Fruit fly (Drosophila melanogaster): Measurements from ENCODE around the gene CG34250.

CG34250 gene

dm6 chr3L:17445629-17446431 lies 30.2 kb upstream of the CG34250 start:
- no peak for TF ChIP-seq psq (optimal IDR thresholded peaks at IDR 0.05)
- no peak for TF ChIP-seq CG8478 (optimal IDR thresholded peaks at IDR 0.05)
- TF ChIP-seq usp (GFP tag; optimal IDR thresholded peaks at IDR 0.05): no peak
- no peak for TF ChIP-seq EcR (GFP tag; optimal IDR thresholded peaks at IDR 0.05)
- TF ChIP-seq pan (optimal IDR thresholded peaks at IDR 0.05): no peak
- TF ChIP-seq Dll (optimal IDR thresholded peaks at IDR 0.05): no peak

DNA sequence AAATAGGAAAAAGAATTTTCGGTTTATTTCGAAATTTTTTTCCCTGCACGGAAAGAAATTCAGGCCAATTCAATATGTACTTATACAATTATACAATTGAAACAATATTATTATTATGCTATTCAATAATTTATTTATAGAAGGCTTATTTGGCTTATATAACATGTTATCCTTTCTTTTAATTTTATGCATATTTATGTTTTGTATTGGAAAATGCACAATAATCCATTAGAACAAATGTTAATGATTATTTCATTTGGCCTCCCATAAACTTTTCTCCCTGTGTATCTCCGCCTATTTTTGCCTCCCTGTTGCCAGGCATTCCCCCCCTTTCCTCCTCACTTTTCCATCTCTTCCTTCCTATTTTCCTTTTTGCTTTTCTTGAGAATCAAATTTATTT lies 28.1 kb upstream of the CG34250 start:
- TF ChIP-seq Dll (optimal IDR thresholded peaks at IDR 0.05) (no peak), CG8478 (optimal IDR thresholded peaks at IDR 0.05) (no peak), psq (optimal IDR thresholded peaks at IDR 0.05) (no peak), EcR (GFP tag; optimal IDR thresholded peaks at IDR 0.05) (no peak), pan (optimal IDR thresholded peaks at IDR 0.05) (no peak), usp (GFP tag; optimal IDR thresholded peaks at IDR 0.05) (no peak)

- TF ChIP-seq pan (optimal IDR thresholded peaks at IDR 0.05) (no peak), CG8478 (optimal IDR thresholded peaks at IDR 0.05) (no peak), EcR (GFP tag; optimal IDR thresholded peaks at IDR 0.05) (no peak), Dll (optimal IDR thresholded peaks at IDR 0.05) (no peak), usp (GFP tag; optimal IDR thresholded peaks at IDR 0.05) (no peak), psq (optimal IDR thresholded peaks at IDR 0.05) (no peak)
Measured at dm6 chr3L:17457695-17458242, 18.3 kb upstream of the CG34250 start.

dm6 chr3L:17458856-17459518 lies 17.0 kb upstream of the CG34250 start:
- TF ChIP-seq EcR (GFP tag; optimal IDR thresholded peaks at IDR 0.05): no peak

DNA sequence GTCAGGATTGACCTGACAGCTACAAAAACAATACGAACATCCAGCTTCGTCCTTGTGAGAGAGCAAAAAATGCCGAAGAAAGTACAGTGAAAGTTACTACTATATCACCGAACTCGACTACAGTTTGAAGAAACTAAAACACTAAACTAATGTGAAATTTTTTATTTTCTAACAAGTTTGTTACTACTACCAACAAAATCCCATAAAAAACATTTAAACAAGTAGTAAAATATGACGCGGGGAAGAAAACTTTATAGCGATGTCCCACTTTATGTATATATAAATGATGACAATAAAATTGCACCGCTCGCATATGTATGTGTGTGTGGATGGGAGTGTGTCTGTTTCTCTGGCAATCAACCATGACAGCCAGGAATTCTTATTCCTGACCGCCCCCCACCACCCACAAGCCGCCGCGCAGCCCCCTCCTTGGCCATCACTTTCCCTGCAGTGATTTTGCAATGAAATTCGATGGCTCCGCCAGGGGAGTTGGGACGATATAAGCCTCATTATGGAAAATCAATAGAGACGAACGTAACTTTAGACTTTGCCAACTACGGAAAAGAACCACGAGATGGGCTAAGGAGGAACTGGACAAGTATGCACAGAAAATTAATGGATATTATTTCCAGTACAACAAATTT lies 14.5 kb upstream of the CG34250 start:
- TF ChIP-seq usp (GFP tag; optimal IDR thresholded peaks at IDR 0.05): no peak

DNA sequence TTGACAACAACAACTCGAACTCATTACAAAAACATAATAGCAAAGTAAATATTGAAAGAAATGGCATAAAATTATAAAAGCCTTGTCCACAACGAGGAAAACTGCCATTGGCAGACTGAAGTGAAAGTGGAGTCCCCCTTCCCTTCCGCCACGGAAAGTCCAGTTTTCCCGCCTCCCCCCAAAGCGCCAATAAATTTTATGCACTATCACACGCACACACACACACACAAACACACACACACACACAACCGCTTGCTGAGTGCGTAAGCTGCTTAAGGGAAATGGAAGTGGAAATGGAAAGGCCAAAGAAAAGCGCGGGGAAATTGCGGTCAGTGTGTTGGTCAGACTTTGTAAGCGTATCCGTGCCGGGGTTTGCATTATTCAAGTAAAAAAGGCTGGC lies 13.5 kb upstream of the CG34250 start:
- TF ChIP-seq EcR (GFP tag; optimal IDR thresholded peaks at IDR 0.05) (no peak), psq (optimal IDR thresholded peaks at IDR 0.05) (no peak), pan (optimal IDR thresholded peaks at IDR 0.05) (no peak)

- TF ChIP-seq Dll (optimal IDR thresholded peaks at IDR 0.05) (no peak), pan (optimal IDR thresholded peaks at IDR 0.05) (no peak), EcR (GFP tag; optimal IDR thresholded peaks at IDR 0.05) (no peak)
Measured at dm6 chr3L:17465804-17466203, 10.2 kb upstream of the CG34250 start, which contains the start of gene QIL1. QIL1 (plus strand) TSS chr3L:17465945.

dm6 chr3L:17470110-17470509 lies 5.9 kb upstream of the CG34250 start, which contains the start of gene SecCl:
SecCl (plus strand) TSS chr3L:17470127.
- TF ChIP-seq usp (GFP tag; optimal IDR thresholded peaks at IDR 0.05) (no peak), EcR (GFP tag; optimal IDR thresholded peaks at IDR 0.05) (no peak), psq (optimal IDR thresholded peaks at IDR 0.05) (no peak), Dll (optimal IDR thresholded peaks at IDR 0.05) (no peak), pan (optimal IDR thresholded peaks at IDR 0.05) (no peak), CG8478 (optimal IDR thresholded peaks at IDR 0.05) (no peak)

DNA sequence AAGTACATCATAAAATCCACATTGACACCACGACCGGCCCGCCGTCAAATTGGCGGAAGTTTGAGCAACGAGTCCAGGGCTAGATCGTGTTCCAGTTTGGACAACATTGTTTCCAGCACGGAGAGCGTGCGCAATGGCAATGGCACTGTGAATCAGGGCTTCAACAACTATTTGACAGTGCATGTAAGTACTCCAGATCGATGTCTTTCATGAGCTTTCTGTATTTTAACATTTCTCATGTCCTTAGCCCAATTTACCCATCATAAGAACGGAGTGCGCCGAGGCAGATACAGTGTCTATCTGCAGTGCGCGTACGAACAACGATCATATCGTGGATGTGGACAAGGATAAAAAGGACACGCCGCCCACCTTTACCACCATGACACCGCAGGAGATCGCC lies 2.1 kb upstream of the CG34250 start:
- TF ChIP-seq pan (optimal IDR thresholded peaks at IDR 0.05): no peak
- no peak for TF ChIP-seq CG8478 (optimal IDR thresholded peaks at IDR 0.05)
- TF ChIP-seq EcR (GFP tag; optimal IDR thresholded peaks at IDR 0.05): no peak
- no peak for TF ChIP-seq psq (optimal IDR thresholded peaks at IDR 0.05)
- no peak for TF ChIP-seq Dll (optimal IDR thresholded peaks at IDR 0.05)
- no peak for TF ChIP-seq usp (GFP tag; optimal IDR thresholded peaks at IDR 0.05)

- no peak for TF ChIP-seq pan (optimal IDR thresholded peaks at IDR 0.05)
- TF ChIP-seq psq (optimal IDR thresholded peaks at IDR 0.05): no peak
- TF ChIP-seq EcR (GFP tag; optimal IDR thresholded peaks at IDR 0.05): no peak
- no peak for TF ChIP-seq CG8478 (optimal IDR thresholded peaks at IDR 0.05)
- no peak for TF ChIP-seq Dll (optimal IDR thresholded peaks at IDR 0.05)
- TF ChIP-seq usp (GFP tag; optimal IDR thresholded peaks at IDR 0.05): no peak
Measured at dm6 chr3L:17474711-17475451, 1.1 kb upstream of the CG34250 start, which contains the start of the genes UQCR-Q and CG46525. UQCR-Q (plus strand) TSS chr3L:17474761. CG46525 (plus strand) TSS chr3L:17475220.

DNA sequence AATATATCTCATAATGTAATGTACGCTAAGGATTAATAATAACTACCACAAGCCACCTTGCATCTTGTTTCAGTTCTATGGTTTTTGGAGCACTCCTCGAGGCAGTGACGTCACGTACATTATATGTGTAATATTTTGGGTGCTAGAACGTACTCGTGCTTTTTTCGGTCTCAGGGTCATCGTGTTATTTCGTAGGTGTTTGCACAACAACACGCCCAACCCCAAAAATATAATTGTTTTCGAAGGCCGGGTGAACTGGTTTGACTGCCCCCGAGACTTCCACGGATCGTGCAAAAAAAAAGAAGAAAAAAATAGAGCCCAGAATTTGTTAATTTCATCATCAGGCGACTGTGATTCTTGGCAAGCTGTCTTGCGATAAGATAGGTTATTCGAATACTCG lies 474 bp downstream of the CG34250 start:
- TF ChIP-seq psq (optimal IDR thresholded peaks at IDR 0.05) (no peak), pan (optimal IDR thresholded peaks at IDR 0.05) (no peak), Dll (optimal IDR thresholded peaks at IDR 0.05) (no peak), usp (GFP tag; optimal IDR thresholded peaks at IDR 0.05) (no peak), EcR (GFP tag; optimal IDR thresholded peaks at IDR 0.05) (no peak), CG8478 (optimal IDR thresholded peaks at IDR 0.05) (no peak)

- TF ChIP-seq CG8478 (optimal IDR thresholded peaks at IDR 0.05): no peak
- no peak for TF ChIP-seq Dll (optimal IDR thresholded peaks at IDR 0.05)
- TF ChIP-seq psq (optimal IDR thresholded peaks at IDR 0.05): no peak
- TF ChIP-seq pan (optimal IDR thresholded peaks at IDR 0.05): no peak
- no peak for TF ChIP-seq EcR (GFP tag; optimal IDR thresholded peaks at IDR 0.05)
- no peak for TF ChIP-seq usp (GFP tag; optimal IDR thresholded peaks at IDR 0.05)
Measured at dm6 chr3L:17478826-17479225, 2.8 kb downstream of the CG34250 start, which contains the start of the genes CG13733 and qjt. CG13733 (minus strand) TSS chr3L:17478926. qjt (plus strand) TSS chr3L:17479096.
